Worm (Caenorhabditis elegans) whole organism, young adult: Measurements from ENCODE around the gene Y43C5B.3.
A peak's percentile ranks its signal among the peaks of the same experiment; 100 is the strongest.

Source experiments
- B0336.3 ChIP-seq: fragments of 200-800 bp; sonication (Bioruptor generic); IDR thresholded peaks from 2 replicates; pipeline ENCODE4 v1.3.6; 2022; ENCODE audit warnings: missing genetic modification characterization, missing compliant biosample characterization
- D2030.7 ChIP-seq: fragments of 200-800 bp; sonication (Bioruptor generic); IDR thresholded peaks from 2 replicates; pipeline ENCODE4 v1.3.6; 2022; ENCODE audit warnings: missing genetic modification reagents, missing genetic modification characterization, missing compliant biosample characterization
- F22D6.2 ChIP-seq: sonication (generic microtip); optimal IDR thresholded peaks from 2 replicates; lab custom pipeline; 2016; ENCODE audit warnings: mild to moderate bottlenecking, missing genetic modification characterization, missing compliant biosample characterization
- F23B12.7 ChIP-seq: sonication (generic microtip); optimal IDR thresholded peaks from 2 replicates; lab custom pipeline; 2017; ENCODE audit warnings: missing genetic modification characterization, mild to moderate bottlenecking, missing compliant biosample characterization, antibody characterized with exemption, moderate library complexity; ENCODE audit not compliant: insufficient read depth
- F39B2.1 ChIP-seq: fragments of 200-800 bp; sonication (Bioruptor generic); IDR thresholded peaks from 2 replicates; pipeline ENCODE4 v1.3.6; 2022; ENCODE audit warnings: missing genetic modification reagents, missing genetic modification characterization, missing compliant biosample characterization
- F57A8.1 ChIP-seq: fragments of 200-800 bp; sonication (Bioruptor generic); optimal IDR thresholded peaks from 2 replicates; lab custom pipeline; 2018; ENCODE audit warnings: mild to moderate bottlenecking, missing genetic modification characterization, moderate library complexity, missing compliant biosample characterization
- K11D2.4 ChIP-seq: fragments of 200-800 bp; sonication (Bioruptor generic); IDR thresholded peaks from 2 replicates; pipeline ENCODE4 v1.3.6; 2022; ENCODE audit warnings: missing genetic modification reagents, missing genetic modification characterization, missing compliant biosample characterization
- Y67H2A.10 ChIP-seq: fragments of 200-800 bp; sonication (Bioruptor generic); conservative IDR thresholded peaks from 2 replicates; pipeline ENCODE4 v1.3.6; 2022; ENCODE audit warnings: missing genetic modification reagents, missing genetic modification characterization, missing compliant biosample characterization
- Y79H2A.3 ChIP-seq: fragments of 200-800 bp; sonication (Bioruptor generic); conservative IDR thresholded peaks from 2 replicates; pipeline ENCODE4 v1.3.6; 2022; ENCODE audit warnings: missing genetic modification reagents, missing genetic modification characterization, missing compliant biosample characterization
- Y95B8A.8 ChIP-seq: fragments of 200-800 bp; sonication (Bioruptor generic); IDR thresholded peaks from 2 replicates; pipeline ENCODE4 v1.3.6; 2022; ENCODE audit warnings: missing genetic modification reagents, missing genetic modification characterization, missing compliant biosample characterization
- aptf-2 ChIP-seq: fragments of 200-800 bp; sonication (Bioruptor generic); conservative IDR thresholded peaks from 2 replicates; pipeline ENCODE4 v1.3.6; 2022; ENCODE audit warnings: missing genetic modification reagents, missing genetic modification characterization, missing compliant biosample characterization
- aptf-3 ChIP-seq: fragments of 200-800 bp; sonication (Bioruptor generic); IDR thresholded peaks from 2 replicates; pipeline ENCODE4 v1.3.6; 2022; ENCODE audit warnings: missing genetic modification characterization, missing compliant biosample characterization
- athp-1 ChIP-seq: sonication (generic microtip); optimal IDR thresholded peaks from 2 replicates; lab custom pipeline; 2017; ENCODE audit warnings: mild to moderate bottlenecking, missing genetic modification characterization, missing compliant biosample characterization
- attf-5 ChIP-seq: fragments of 200-800 bp; sonication (Bioruptor generic); optimal IDR thresholded peaks from 2 replicates; lab custom pipeline; 2018; ENCODE audit warnings: mild to moderate bottlenecking, missing genetic modification characterization, missing compliant biosample characterization
- attf-6 ChIP-seq: fragments of 200-800 bp; sonication (Bioruptor generic); IDR thresholded peaks from 2 replicates; pipeline ENCODE4 v1.3.6; 2022; ENCODE audit warnings: missing genetic modification reagents, missing genetic modification characterization, missing compliant biosample characterization
- bed-1 ChIP-seq: fragments of 200-800 bp; sonication (Bioruptor generic); IDR thresholded peaks from 2 replicates; pipeline ENCODE4 v1.3.6; 2022; ENCODE audit warnings: missing genetic modification reagents, missing genetic modification characterization, missing compliant biosample characterization
- bed-2 ChIP-seq: fragments of 200-800 bp; sonication (Bioruptor generic); IDR thresholded peaks from 2 replicates; pipeline ENCODE4 v1.3.6; 2022; ENCODE audit warnings: missing genetic modification reagents, missing genetic modification characterization, missing compliant biosample characterization
- cebp-1 ChIP-seq, 2 experiments: fragments of 200-800 bp in 1 of 2; sonication (Bioruptor generic) in 1 of 2; sonication (generic microtip) in 1 of 2; IDR thresholded peaks in 1 of 2; optimal IDR thresholded peaks in 1 of 2; 2 replicates each; pipeline versions ENCODE4 v1.3.6 to Lab custom; 2017 to 2022; ENCODE audit warnings: missing compliant biosample characterization in 2 of 2, missing genetic modification characterization in 2 of 2, mild to moderate bottlenecking in 1 of 2, missing genetic modification reagents in 1 of 2, moderate library complexity in 1 of 2
- ceh-27 ChIP-seq: fragments of 200-800 bp; sonication (Bioruptor generic); optimal IDR thresholded peaks from 2 replicates; lab custom pipeline; 2018; ENCODE audit warnings: mild to moderate bottlenecking, missing genetic modification characterization, moderate library complexity, missing compliant biosample characterization
- ceh-40 ChIP-seq: fragments of 200-800 bp; sonication (Bioruptor generic); IDR thresholded peaks from 2 replicates; pipeline ENCODE4 v1.3.6; 2022; ENCODE audit warnings: missing genetic modification characterization, missing compliant biosample characterization
- ceh-58 ChIP-seq: fragments of 200-800 bp; sonication (Bioruptor generic); IDR thresholded peaks from 2 replicates; pipeline ENCODE4 v1.3.6; 2022; ENCODE audit warnings: missing genetic modification characterization, missing compliant biosample characterization
- chd-7 ChIP-seq: sonication (generic microtip); optimal IDR thresholded peaks from 2 replicates; lab custom pipeline; 2016; ENCODE audit warnings: mild to moderate bottlenecking, missing genetic modification characterization, moderate library complexity, missing compliant biosample characterization
- dox-1 ChIP-seq: fragments of 200-800 bp; sonication (Bioruptor generic); IDR thresholded peaks from 2 replicates; pipeline ENCODE4 v1.3.6; 2022; ENCODE audit warnings: missing genetic modification reagents, missing genetic modification characterization, missing compliant biosample characterization
- dpff-1 ChIP-seq: sonication (generic microtip); optimal IDR thresholded peaks from 2 replicates; lab custom pipeline; 2017; ENCODE audit warnings: mild to moderate bottlenecking, missing genetic modification characterization, missing compliant biosample characterization
- efl-1 ChIP-seq: fragments of 150-350 bp; optimal IDR thresholded peaks from 2 replicates; lab custom pipeline; 2014; ENCODE audit warnings: missing biosample characterization, missing genetic modification reagents, missing genetic modification characterization
- egl-44 ChIP-seq: fragments of 200-800 bp; sonication (Bioruptor generic); IDR thresholded peaks from 2 replicates; pipeline ENCODE4 v1.3.6; 2022; ENCODE audit warnings: missing genetic modification reagents, missing genetic modification characterization, missing compliant biosample characterization
- him-1 ChIP-seq: sonication (generic microtip); optimal IDR thresholded peaks from 2 replicates; lab custom pipeline; 2016; ENCODE audit warnings: missing genotype, missing genetic modification reagents, missing genetic modification characterization, missing compliant biosample characterization
- hlh-12 ChIP-seq: sonication (generic microtip); optimal IDR thresholded peaks from 2 replicates; lab custom pipeline; 2016; ENCODE audit warnings: missing genetic modification characterization, missing compliant biosample characterization
- hmg-1.2 ChIP-seq: fragments of 200-800 bp; sonication (Bioruptor generic); IDR thresholded peaks from 2 replicates; pipeline ENCODE4 v1.3.6; 2022; ENCODE audit warnings: missing genetic modification reagents, missing genetic modification characterization, missing compliant biosample characterization
- hmg-20 ChIP-seq: fragments of 200-800 bp; sonication (Bioruptor generic); IDR thresholded peaks from 2 replicates; pipeline ENCODE4 v1.3.6; 2022; ENCODE audit warnings: missing genetic modification reagents, missing genetic modification characterization, missing compliant biosample characterization
- hsf-1 ChIP-seq: fragments of 200-800 bp; sonication (Bioruptor generic); IDR thresholded peaks from 2 replicates; pipeline ENCODE4 v1.3.6; 2022; ENCODE audit warnings: missing genetic modification reagents, missing genetic modification characterization, missing compliant biosample characterization
- lin-26 ChIP-seq: fragments of 200-800 bp; sonication (Bioruptor generic); IDR thresholded peaks from 2 replicates; pipeline ENCODE4 v1.3.6; 2022; ENCODE audit warnings: missing genetic modification reagents, missing genetic modification characterization, missing compliant biosample characterization
- lsl-1 ChIP-seq: fragments of 200-800 bp; sonication (Bioruptor generic); optimal IDR thresholded peaks from 2 replicates; lab custom pipeline; 2018; ENCODE audit warnings: mild to moderate bottlenecking, missing genetic modification characterization, moderate library complexity, missing compliant biosample characterization
- lsy-27 ChIP-seq: sonication (generic microtip); optimal IDR thresholded peaks from 2 replicates; lab custom pipeline; 2017; ENCODE audit warnings: missing genetic modification characterization, mild to moderate bottlenecking, missing compliant biosample characterization, antibody characterized with exemption, missing genotype, borderline replicate concordance; ENCODE audit not compliant: insufficient read depth
- madf-10 ChIP-seq: sonication (generic microtip); optimal IDR thresholded peaks from 2 replicates; lab custom pipeline; 2016; ENCODE audit warnings: mild to moderate bottlenecking, missing genetic modification characterization, missing compliant biosample characterization
- mel-28 ChIP-seq: sonication (generic microtip); optimal IDR thresholded peaks from 2 replicates; lab custom pipeline; 2016; ENCODE audit warnings: borderline replicate concordance, mild to moderate bottlenecking, missing genetic modification characterization, missing compliant biosample characterization
- nfya-2 ChIP-seq: fragments of 200-800 bp; sonication (Bioruptor generic); IDR thresholded peaks from 2 replicates; pipeline ENCODE4 v1.3.6; 2022; ENCODE audit warnings: missing genetic modification reagents, missing genetic modification characterization, missing compliant biosample characterization
- nfyb-1 ChIP-seq: fragments of 200-800 bp; sonication (Bioruptor generic); IDR thresholded peaks from 2 replicates; pipeline ENCODE4 v1.3.6; 2022; ENCODE audit warnings: missing genetic modification reagents, missing genetic modification characterization, missing compliant biosample characterization
- nhr-179 ChIP-seq: sonication (generic microtip); optimal IDR thresholded peaks from 2 replicates; lab custom pipeline; 2016; ENCODE audit warnings: mild to moderate bottlenecking, missing genetic modification characterization, missing compliant biosample characterization
- rcor-1 ChIP-seq: fragments of 200-800 bp; sonication (Bioruptor generic); IDR thresholded peaks from 2 replicates; pipeline ENCODE4 v1.3.6; 2022; ENCODE audit warnings: missing genetic modification reagents, missing genetic modification characterization, missing compliant biosample characterization
- sdz-38 ChIP-seq: sonication (generic microtip); optimal IDR thresholded peaks from 2 replicates; lab custom pipeline; 2016; ENCODE audit warnings: missing genotype, missing genetic modification characterization, missing compliant biosample characterization
- snpc-1.1 ChIP-seq: sonication (generic microtip); optimal IDR thresholded peaks from 2 replicates; lab custom pipeline; 2017; ENCODE audit warnings: missing genetic modification characterization, mild to moderate bottlenecking, missing compliant biosample characterization, antibody characterized with exemption, moderate library complexity, missing genotype, missing genetic modification reagents; ENCODE audit not compliant: insufficient read depth
- snpc-4 ChIP-seq, 5 experiments: fragments of 150-350 bp in 1 of 5; sonication (generic microtip) in 4 of 5; optimal IDR thresholded peaks; 2 replicates each; lab custom pipeline; 2014 to 2018; ENCODE audit warnings: missing genetic modification characterization in 5 of 5, missing biosample characterization in 3 of 5, antibody characterized with exemption in 2 of 5, mild to moderate bottlenecking in 2 of 5, missing compliant biosample characterization in 2 of 5, missing genotype in 2 of 5, moderate library complexity in 2 of 5, missing genetic modification reagents in 1 of 5
- tbp1 ChIP-seq: fragments of 200-800 bp; sonication (Bioruptor generic); optimal IDR thresholded peaks from 2 replicates; lab custom pipeline; 2018; ENCODE audit warnings: mild to moderate bottlenecking, missing genetic modification characterization, missing compliant biosample characterization
- tlf-1 ChIP-seq: fragments of 200-800 bp; sonication (Bioruptor generic); optimal IDR thresholded peaks from 2 replicates; lab custom pipeline; 2018; ENCODE audit warnings: mild to moderate bottlenecking, missing genetic modification characterization, missing compliant biosample characterization
- xnd-1 ChIP-seq: sonication (generic microtip); optimal IDR thresholded peaks from 2 replicates; lab custom pipeline; 2016; ENCODE audit warnings: missing genotype, missing genetic modification reagents, missing genetic modification characterization, missing compliant biosample characterization
- ztf-28 ChIP-seq: fragments of 200-800 bp; sonication (Bioruptor generic); IDR thresholded peaks from 2 replicates; pipeline ENCODE4 v1.3.6; 2022; ENCODE audit warnings: missing genetic modification reagents, missing genetic modification characterization, missing compliant biosample characterization
- ztf-3 ChIP-seq: fragments of 200-800 bp; sonication (Bioruptor generic); optimal IDR thresholded peaks from 2 replicates; lab custom pipeline; 2018; ENCODE audit warnings: mild to moderate bottlenecking, missing genetic modification characterization, missing compliant biosample characterization

Y43C5B.3 gene

DNA sequence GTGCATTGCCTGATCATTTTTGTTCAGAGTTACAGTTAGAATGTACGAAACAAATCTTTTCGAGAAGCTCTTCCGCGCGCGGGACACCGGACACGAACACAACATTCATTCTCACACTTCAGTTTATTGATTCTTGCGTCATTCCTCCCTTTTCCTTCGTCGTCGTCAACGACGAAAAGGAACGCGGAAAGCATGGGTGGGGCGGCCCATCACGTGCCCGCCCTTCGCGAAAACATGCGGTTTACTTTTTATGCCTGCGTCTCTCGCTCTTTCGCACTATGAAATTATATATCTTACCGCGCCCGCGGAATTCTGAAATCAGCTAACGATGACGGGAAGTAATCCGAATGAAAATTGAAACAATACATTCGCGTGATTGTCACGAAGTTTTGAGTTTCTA is 30.2 kb downstream of the Y43C5B.3 start (continued):
- TF ChIP-seq chd-7 (tag; lab: Kevin White, UChicago): peak; percentile 1
- TF ChIP-seq dox-1 (GFP tag; lab: Robert Waterston, UW): peak; percentile 45
- TF ChIP-seq B0336.3 (GFP tag; lab: Robert Waterston, UW): 0 out of 2 replicates have a peak, but pooled peaks have one; percentile 44
- TF ChIP-seq ztf-3 (GFP tag; lab: Kevin White, UChicago): no peak
- TF ChIP-seq snpc-1.1 (tag; lab: Kevin White, UChicago): no peak
- TF ChIP-seq aptf-2 (GFP tag; lab: Robert Waterston, UW): no peak
- peak; percentile 66 for TF ChIP-seq hsf-1 (GFP tag; lab: Robert Waterston, UW)
- peak; percentile 70 for TF ChIP-seq efl-1
- TF ChIP-seq rcor-1: peak; percentile 33; the same call in 1 of the 2 replicates
- no peak for TF ChIP-seq athp-1 (tag; lab: Kevin White, UChicago)
- TF ChIP-seq nhr-179 (tag; lab: Kevin White, UChicago): no peak
- TF ChIP-seq Y67H2A.10 (GFP tag; lab: Robert Waterston, UW): 0 out of 2 replicates have a peak, but pooled peaks have one; percentile 7
- TF ChIP-seq F39B2.1 (GFP tag; lab: Robert Waterston, UW): no peak
- no peak for TF ChIP-seq K11D2.4 (GFP tag; lab: Robert Waterston, UW)
- no peak for TF ChIP-seq aptf-3 (GFP tag; lab: Robert Waterston, UW)
- TF ChIP-seq xnd-1 (tag; lab: Kevin White, UChicago): peak; percentile 67
- no peak for TF ChIP-seq lin-26 (GFP tag; lab: Robert Waterston, UW)
- TF ChIP-seq D2030.7: no peak
- no peak for TF ChIP-seq ceh-40
- no peak for TF ChIP-seq ztf-28 (GFP tag; lab: Robert Waterston, UW)
- TF ChIP-seq F22D6.2 (tag; lab: Kevin White, UChicago): no peak
- no peak for TF ChIP-seq F57A8.1 (GFP tag; lab: Kevin White, UChicago)
- peak; percentile 45 for TF ChIP-seq tlf-1 (GFP tag; lab: Kevin White, UChicago)
- TF ChIP-seq bed-1 (GFP tag; lab: Robert Waterston, UW): no peak
- no peak for TF ChIP-seq sdz-38 (tag; lab: Kevin White, UChicago)
- TF ChIP-seq attf-6 (GFP tag; lab: Robert Waterston, UW): no peak
- no peak for TF ChIP-seq bed-2 (GFP tag; lab: Robert Waterston, UW)
- TF ChIP-seq dpff-1: no peak
- no peak for TF ChIP-seq hlh-12 (tag; lab: Kevin White, UChicago)
- TF ChIP-seq snpc-4 (GFP tag; optimal IDR thresholded peaks at IDR 0.05; lab: Kevin White, UChicago): no peak
- peak in 1 of 4 experiments; percentile 20 for TF ChIP-seq snpc-4 (tag; optimal IDR thresholded peaks at IDR 0.05; lab: Kevin White, UChicago)
- TF ChIP-seq lsy-27 (tag; lab: Kevin White, UChicago): no peak
- TF ChIP-seq tbp1 (GFP tag; lab: Kevin White, UChicago): no peak
- TF ChIP-seq ceh-58 (GFP tag; lab: Robert Waterston, UW): no peak
- peak; percentile 72 for TF ChIP-seq hmg-1.2
- no peak for TF ChIP-seq hmg-20 (GFP tag; lab: Robert Waterston, UW)
- no peak for TF ChIP-seq him-1 (tag; lab: Kevin White, UChicago)
- TF ChIP-seq nfya-2 (GFP tag; lab: Robert Waterston, UW): no peak
- peak; percentile 70 for TF ChIP-seq attf-5
- TF ChIP-seq mel-28 (tag; lab: Kevin White, UChicago): no peak
- no peak for TF ChIP-seq lsl-1 (GFP tag; lab: Kevin White, UChicago)
- TF ChIP-seq nfyb-1 (GFP tag; lab: Robert Waterston, UW): no peak
- TF ChIP-seq Y79H2A.3: no peak
- no peak; the same call in 1 of the 2 replicates for TF ChIP-seq Y95B8A.8 (GFP tag; lab: Robert Waterston, UW)
- no peak for TF ChIP-seq madf-10 (tag; lab: Kevin White, UChicago)
- peak; percentile 0 for TF ChIP-seq F23B12.7 (tag; lab: Kevin White, UChicago)
- no peak for TF ChIP-seq cebp-1 (GFP tag; IDR thresholded peaks at IDR 0.05; lab: Robert Waterston, UW)
- TF ChIP-seq cebp-1 (tag; optimal IDR thresholded peaks at IDR 0.05; lab: Kevin White, UChicago): peak; percentile 74
- no peak for TF ChIP-seq egl-44 (GFP tag; lab: Robert Waterston, UW)
- TF ChIP-seq ceh-27 (GFP tag; lab: Kevin White, UChicago): no peak
